Fruit fly (Drosophila melanogaster) whole organism, embryonic: ENCODE measurements around the gene D.

Source experiments
- CG10147 ChIP-seq: fragments of 200-800 bp; sonication (Bioruptor generic); optimal IDR thresholded peaks from 2 replicates; lab custom pipeline; 2019; ENCODE audit warnings: missing biosample characterization, mild to moderate bottlenecking, missing genetic modification characterization, moderate library complexity
- CG10209 ChIP-seq: fragments of 200-800 bp; sonication (Bioruptor generic); optimal IDR thresholded peaks from 3 replicates; lab custom pipeline; 2017; ENCODE audit warnings: missing biosample characterization, mild to moderate bottlenecking, missing genetic modification characterization, missing genetic modification reagents
- CG10366 ChIP-seq: fragments of 200-800 bp; sonication (Bioruptor generic); IDR thresholded peaks from 2 replicates; pipeline ENCODE4 v1.3.6; 2022; ENCODE audit warnings: missing biosample characterization, missing genetic modification characterization
- CG11093 ChIP-seq: fragments of 200-800 bp; sonication (Bioruptor generic); IDR thresholded peaks from 3 replicates; pipeline ENCODE4 v1.3.6; 2022; ENCODE audit warnings: missing biosample characterization, missing genetic modification characterization
- CG11723 ChIP-seq: fragments of 200-800 bp; sonication (Bioruptor generic); optimal IDR thresholded peaks from 2 replicates; lab custom pipeline; 2017; ENCODE audit warnings: missing biosample characterization, mild to moderate bottlenecking, missing genetic modification characterization
- CG12071 ChIP-seq: fragments of 200-800 bp; sonication (Bioruptor generic); optimal IDR thresholded peaks from 3 replicates; lab custom pipeline; 2018; ENCODE audit warnings: missing biosample characterization, mild to moderate bottlenecking, missing genetic modification characterization
- CG12769 ChIP-seq: fragments of 200-800 bp; sonication (Bioruptor generic); optimal IDR thresholded peaks from 2 replicates; lab custom pipeline; 2019; ENCODE audit warnings: missing biosample characterization, mild to moderate bottlenecking, missing genetic modification characterization, moderate library complexity
- CG13287 ChIP-seq: fragments of 200-800 bp; sonication (Bioruptor generic); IDR thresholded peaks from 2 replicates; pipeline ENCODE4 v1.3.6; 2022; ENCODE audit warnings: missing biosample characterization, missing genetic modification characterization; ENCODE audit not compliant: partially characterized antibody
- CG13624 ChIP-seq: fragments of 200-800 bp; sonication (Bioruptor generic); optimal IDR thresholded peaks from 2 replicates; lab custom pipeline; 2016; ENCODE audit warnings: missing biosample characterization, missing genetic modification characterization
- CG15011 ChIP-seq: fragments of 200-800 bp; sonication (Bioruptor generic); optimal IDR thresholded peaks from 3 replicates; lab custom pipeline; 2018; ENCODE audit warnings: missing biosample characterization, mild to moderate bottlenecking, missing genetic modification characterization
- CG1529 ChIP-seq: fragments of 200-800 bp; sonication (Bioruptor generic); optimal IDR thresholded peaks from 3 replicates; lab custom pipeline; 2018; ENCODE audit warnings: missing biosample characterization, missing genetic modification characterization
- CG18476 ChIP-seq: fragments of 200-800 bp; sonication (Bioruptor generic); optimal IDR thresholded peaks from 2 replicates; lab custom pipeline; 2016; ENCODE audit warnings: missing biosample characterization, mild to moderate bottlenecking, missing genetic modification characterization
- CG18599 ChIP-seq: fragments of 200-800 bp; sonication (Bioruptor generic); optimal IDR thresholded peaks from 3 replicates; lab custom pipeline; 2017; ENCODE audit warnings: missing biosample characterization, missing genetic modification characterization, mild to moderate bottlenecking, moderate library complexity, missing genetic modification reagents
- CG3163 ChIP-seq: fragments of 200-800 bp; sonication (Bioruptor generic); optimal IDR thresholded peaks from 3 replicates; lab custom pipeline; 2016; ENCODE audit warnings: missing biosample characterization, missing genetic modification characterization
- CG4424 ChIP-seq: fragments of 200-800 bp; sonication (Bioruptor generic); optimal IDR thresholded peaks from 3 replicates; lab custom pipeline; 2016; ENCODE audit warnings: missing biosample characterization, missing genetic modification characterization
- CG7271 ChIP-seq: fragments of 200-800 bp; sonication (Bioruptor generic); optimal IDR thresholded peaks from 2 replicates; lab custom pipeline; 2018; ENCODE audit warnings: missing biosample characterization, mild to moderate bottlenecking, missing genetic modification characterization, moderate library complexity
- CG7928 ChIP-seq: fragments of 200-800 bp; sonication (Bioruptor generic); optimal IDR thresholded peaks from 2 replicates; lab custom pipeline; 2017; ENCODE audit warnings: missing biosample characterization, mild to moderate bottlenecking, missing genetic modification characterization
- CG8281 ChIP-seq: fragments of 200-800 bp; sonication (Bioruptor generic); optimal IDR thresholded peaks from 2 replicates; lab custom pipeline; 2018; ENCODE audit warnings: missing biosample characterization, mild to moderate bottlenecking, missing genetic modification characterization, moderate library complexity
- CG9609 ChIP-seq: fragments of 200-800 bp; sonication (Bioruptor generic); optimal IDR thresholded peaks from 3 replicates; lab custom pipeline; 2016; ENCODE audit warnings: missing biosample characterization, missing genetic modification characterization
- CG9876 ChIP-seq: fragments of 200-800 bp; sonication (Bioruptor generic); optimal IDR thresholded peaks from 2 replicates; lab custom pipeline; 2016; ENCODE audit warnings: missing biosample characterization, missing genetic modification characterization
- D19B ChIP-seq: fragments of 200-800 bp; sonication (Bioruptor generic); optimal IDR thresholded peaks from 2 replicates; lab custom pipeline; 2017; ENCODE audit warnings: missing biosample characterization, mild to moderate bottlenecking, missing genetic modification characterization
- Dek ChIP-seq: fragments of 200-800 bp; sonication (Bioruptor generic); optimal IDR thresholded peaks from 3 replicates; lab custom pipeline; 2019; ENCODE audit warnings: missing biosample characterization, mild to moderate bottlenecking, missing genetic modification characterization, moderate library complexity
- Eip74EF ChIP-seq, 2 experiments: fragments of 200-800 bp in 1 of 2; fragments of >200 bp in 1 of 2; sonication (Bioruptor generic) in 1 of 2; optimal IDR thresholded peaks; 2 replicates each; lab custom pipeline; 2017 to 2019; ENCODE audit warnings: missing biosample characterization in 2 of 2, missing genetic modification characterization in 2 of 2, mild to moderate bottlenecking in 1 of 2, moderate library complexity in 1 of 2
- Elba2 ChIP-seq: fragments of 200-800 bp; sonication (Bioruptor generic); optimal IDR thresholded peaks from 3 replicates; lab custom pipeline; 2016; ENCODE audit warnings: missing biosample characterization, missing genetic modification characterization
- Hand ChIP-seq: fragments of 200-800 bp; sonication (Bioruptor generic); optimal IDR thresholded peaks from 2 replicates; lab custom pipeline; 2017; ENCODE audit warnings: mild to moderate bottlenecking, missing biosample characterization, missing genetic modification reagents, missing genetic modification characterization
- Hmx ChIP-seq: fragments of 200-800 bp; sonication (Bioruptor generic); optimal IDR thresholded peaks from 2 replicates; lab custom pipeline; 2016; ENCODE audit warnings: missing biosample characterization, missing genetic modification characterization
- Hr78 ChIP-seq, 2 experiments: fragments of 200-800 bp in 1 of 2; fragments of >200 bp in 1 of 2; sonication (Bioruptor generic) in 1 of 2; optimal IDR thresholded peaks; 2 replicates each; lab custom pipeline; 2017 to 2019; ENCODE audit warnings: missing biosample characterization in 2 of 2, missing genetic modification characterization in 2 of 2, mild to moderate bottlenecking in 1 of 2, moderate library complexity in 1 of 2
- NFAT ChIP-seq: fragments of 200-800 bp; sonication (Bioruptor generic); IDR thresholded peaks from 2 replicates; pipeline ENCODE4 v1.3.6; 2022; ENCODE audit warnings: missing biosample characterization, missing genetic modification characterization
- Poxn ChIP-seq: fragments of 200-800 bp; sonication (Bioruptor generic); IDR thresholded peaks from 2 replicates; pipeline ENCODE4 v1.3.6; 2022; ENCODE audit warnings: missing biosample characterization, missing genetic modification characterization
- Sin3A ChIP-seq: fragments of >200 bp; optimal IDR thresholded peaks from 2 replicates; lab custom pipeline; 2018
- Spps ChIP-seq: fragments of 200-800 bp; sonication (Bioruptor generic); optimal IDR thresholded peaks from 2 replicates; lab custom pipeline; 2018; ENCODE audit warnings: missing biosample characterization, mild to moderate bottlenecking, missing genetic modification characterization
- Sry-δ ChIP-seq: fragments of 200-800 bp; sonication (Bioruptor generic); optimal IDR thresholded peaks from 2 replicates; lab custom pipeline; 2016; ENCODE audit warnings: missing biosample characterization, missing genetic modification characterization
- ac ChIP-seq: fragments of 200-800 bp; sonication (Bioruptor generic); optimal IDR thresholded peaks from 3 replicates; lab custom pipeline; 2017; ENCODE audit warnings: missing biosample characterization, mild to moderate bottlenecking, missing genetic modification characterization
- ase ChIP-seq: fragments of 200-800 bp; sonication (Bioruptor generic); IDR thresholded peaks from 3 replicates; pipeline ENCODE4 v1.3.6; 2022; ENCODE audit warnings: missing biosample characterization, missing genetic modification characterization
- ato ChIP-seq: fragments of 200-800 bp; sonication (Bioruptor generic); IDR thresholded peaks from 2 replicates; pipeline ENCODE4 v1.3.6; 2022; ENCODE audit warnings: missing biosample characterization, missing genetic modification characterization; ENCODE audit not compliant: partially characterized antibody
- az2 ChIP-seq: fragments of 200-800 bp; sonication (Bioruptor generic); optimal IDR thresholded peaks from 3 replicates; lab custom pipeline; 2016; ENCODE audit warnings: missing biosample characterization, missing genetic modification characterization
- bsh ChIP-seq, 2 experiments: fragments of 200-800 bp; sonication (Bioruptor generic); optimal IDR thresholded peaks; 2 replicates each; lab custom pipeline; 2017 to 2018; ENCODE audit warnings: mild to moderate bottlenecking in 2 of 2, missing biosample characterization in 2 of 2, missing genetic modification characterization in 2 of 2, moderate library complexity in 1 of 2
- dysf ChIP-seq: fragments of 200-800 bp; sonication (Bioruptor generic); IDR thresholded peaks from 3 replicates; pipeline ENCODE4 v1.3.6; 2022; ENCODE audit warnings: missing biosample characterization, missing genetic modification characterization
- ewg ChIP-seq: fragments of 200-800 bp; sonication (Bioruptor generic); optimal IDR thresholded peaks from 3 replicates; lab custom pipeline; 2017; ENCODE audit warnings: mild to moderate bottlenecking, missing biosample characterization, missing genetic modification reagents, missing genetic modification characterization
- exex ChIP-seq: fragments of 200-800 bp; sonication (Bioruptor generic); optimal IDR thresholded peaks from 4 replicates; lab custom pipeline; 2018; ENCODE audit warnings: missing biosample characterization, mild to moderate bottlenecking, missing genetic modification characterization, moderate library complexity
- eyg ChIP-seq: fragments of 200-800 bp; sonication (Bioruptor generic); optimal IDR thresholded peaks from 3 replicates; lab custom pipeline; 2016; ENCODE audit warnings: missing biosample characterization, missing genetic modification characterization
- gce ChIP-seq: fragments of 200-800 bp; sonication (Bioruptor generic); IDR thresholded peaks from 3 replicates; pipeline ENCODE4 v1.3.6; 2022; ENCODE audit warnings: missing biosample characterization, missing genetic modification characterization
- hb ChIP-seq: fragments of 200-800 bp; sonication (Bioruptor generic); IDR thresholded peaks from 3 replicates; pipeline ENCODE4 v1.3.6; 2022; ENCODE audit warnings: missing biosample characterization, missing genetic modification characterization; ENCODE audit not compliant: partially characterized antibody
- jing ChIP-seq: fragments of 200-800 bp; sonication (Bioruptor generic); optimal IDR thresholded peaks from 2 replicates; lab custom pipeline; 2018; ENCODE audit warnings: missing biosample characterization, mild to moderate bottlenecking, missing genetic modification characterization
- pros ChIP-seq: fragments of 200-800 bp; sonication (Bioruptor generic); optimal IDR thresholded peaks from 3 replicates; lab custom pipeline; 2019; ENCODE audit warnings: missing biosample characterization, mild to moderate bottlenecking, missing genetic modification characterization, moderate library complexity
- psq ChIP-seq: fragments of 200-800 bp; sonication (Bioruptor generic); optimal IDR thresholded peaks from 2 replicates; lab custom pipeline; 2017; ENCODE audit warnings: missing biosample characterization, missing genetic modification characterization
- run ChIP-seq: fragments of 200-800 bp; sonication (Bioruptor generic); optimal IDR thresholded peaks from 3 replicates; lab custom pipeline; 2018; ENCODE audit warnings: missing biosample characterization, mild to moderate bottlenecking, missing genetic modification characterization
- sc ChIP-seq, 3 experiments: fragments of >200 bp in 2 of 3; fragments of 200-800 bp in 1 of 3; sonication (Bioruptor generic) in 1 of 3; optimal IDR thresholded peaks; 2 replicates in 2 of 3; 3 replicates in 1 of 3; lab custom pipeline; 2017; ENCODE audit warnings: mild to moderate bottlenecking in 1 of 3, missing biosample characterization in 1 of 3, missing genetic modification characterization in 1 of 3, missing genetic modification reagents in 1 of 3
- wor ChIP-seq: fragments of 200-800 bp; sonication (Bioruptor generic); IDR thresholded peaks from 2 replicates; pipeline ENCODE4 v1.3.6; 2022; ENCODE audit warnings: missing biosample characterization, missing genetic modification characterization

D gene

dm6 chr3L:14217677-14218254 is 39.3 kb upstream of the D start, which contains the start of gene CG7768 (continued):
- TF ChIP-seq CG11093 (GFP tag; lab: Robert Waterston, UW) (no peak), psq (GFP tag; lab: Kevin White, UChicago) (no peak), CG18599 (peak; percentile 79), Poxn (GFP tag; lab: Robert Waterston, UW) (peak; percentile 27; the same call in 1 of the 2 replicates), bsh (GFP tag; optimal IDR thresholded peaks at IDR 0.05; lab: Kevin White, UChicago) (no peak), CG10366 (GFP tag; lab: Robert Waterston, UW) (no peak), Sin3A (lab: Kevin White, UChicago) (no peak), eyg (GFP tag; lab: Kevin White, UChicago) (peak; percentile 25), gce (no peak), CG13287 (GFP tag; lab: Robert Waterston, UW) (no peak), CG9876 (GFP tag; lab: Kevin White, UChicago) (peak; percentile 2), Hand (no peak), ewg (GFP tag; lab: Kevin White, UChicago) (no peak), NFAT (GFP tag; lab: Robert Waterston, UW) (no peak), D19B (no peak), wor (no peak), CG3163 (GFP tag; lab: Kevin White, UChicago) (no peak), hb (GFP tag; lab: Robert Waterston, UW) (no peak), run (tag; lab: Kevin White, UChicago) (peak; percentile 6), ase (GFP tag; lab: Robert Waterston, UW) (0 out of 3 replicates have a peak, but pooled peaks have one; percentile 30), az2 (no peak), CG10209 (GFP tag; lab: Kevin White, UChicago) (peak; percentile 62), CG15011 (peak; percentile 75), Dek (tag; lab: Kevin White, UChicago) (peak; percentile 58), Hr78 (GFP tag; optimal IDR thresholded peaks at IDR 0.05; lab: Kevin White, UChicago) (no peak), CG12071 (GFP tag; lab: Kevin White, UChicago) (peak; percentile 82), Elba2 (GFP tag; lab: Kevin White, UChicago) (no peak), CG11723 (GFP tag; lab: Kevin White, UChicago) (peak; percentile 28), Spps (tag; lab: Kevin White, UChicago) (no peak), sc (optimal IDR thresholded peaks at IDR 0.05; lab: Kevin White, UChicago) (no peak), sc (GFP tag; optimal IDR thresholded peaks at IDR 0.05; lab: Kevin White, UChicago) (no peak), CG4424 (no peak), CG7928 (GFP tag; lab: Kevin White, UChicago) (peak; percentile 54), exex (tag; lab: Kevin White, UChicago) (peak; percentile 47), pros (no peak), dysf (GFP tag; lab: Robert Waterston, UW) (no peak), CG9609 (GFP tag; lab: Kevin White, UChicago) (peak; percentile 21), CG18476 (GFP tag; lab: Kevin White, UChicago) (peak; percentile 20), CG8281 (tag; lab: Kevin White, UChicago) (peak; percentile 20), CG13624 (GFP tag; lab: Kevin White, UChicago) (no peak), CG12769 (tag; lab: Kevin White, UChicago) (peak; percentile 81), jing (no peak), ac (GFP tag; lab: Kevin White, UChicago) (no peak), CG10147 (GFP tag; lab: Kevin White, UChicago) (peak; percentile 70), CG7271 (no peak), Hmx (GFP tag; lab: Kevin White, UChicago) (no peak), CG1529 (GFP tag; lab: Kevin White, UChicago) (no peak), Sry-δ (GFP tag; lab: Kevin White, UChicago) (no peak), Eip74EF (GFP tag; optimal IDR thresholded peaks at IDR 0.05; lab: Kevin White, UChicago) (no peak), ato (GFP tag; lab: Robert Waterston, UW) (no peak)
